Fruit fly (Drosophila melanogaster) whole organism, embryonic: ENCODE results near the gene ssp7.

ENCODE experiments used
- Atf3 ChIP-seq: fragments of 200-800 bp; sonication (Bioruptor generic); optimal IDR thresholded peaks from 3 replicates; lab custom pipeline; 2016; ENCODE audit warnings: missing biosample characterization, missing genetic modification characterization
- CG15514 ChIP-seq: fragments of 200-800 bp; sonication (Bioruptor generic); optimal IDR thresholded peaks from 3 replicates; lab custom pipeline; 2017; ENCODE audit warnings: missing biosample characterization, missing genetic modification characterization, mild to moderate bottlenecking, moderate library complexity, missing genetic modification reagents
- CG4360 ChIP-seq: fragments of 200-800 bp; sonication (Bioruptor generic); IDR thresholded peaks from 2 replicates; pipeline ENCODE4 v1.3.6; 2022; ENCODE audit warnings: missing biosample characterization, missing genetic modification characterization
- CG43689 ChIP-seq: fragments of 200-800 bp; sonication (Bioruptor generic); IDR thresholded peaks from 2 replicates; pipeline ENCODE4 v1.3.6; 2022; ENCODE audit warnings: missing biosample characterization, missing genetic modification characterization
- CG4404 ChIP-seq: fragments of 200-800 bp; sonication (Bioruptor generic); IDR thresholded peaks from 2 replicates; pipeline ENCODE4 v1.3.6; 2022; ENCODE audit warnings: missing biosample characterization, missing genetic modification characterization
- Drgx ChIP-seq: fragments of 200-800 bp; sonication (Bioruptor generic); IDR thresholded peaks from 2 replicates; pipeline ENCODE4 v1.3.6; 2022; ENCODE audit warnings: missing biosample characterization, missing genetic modification characterization
- Optix ChIP-seq: fragments of 200-800 bp; sonication (Bioruptor generic); IDR thresholded peaks from 3 replicates; pipeline ENCODE4 v1.3.6; 2022; ENCODE audit warnings: missing biosample characterization, missing genetic modification characterization
- ab ChIP-seq: fragments of 200-800 bp; sonication (Bioruptor generic); optimal IDR thresholded peaks from 2 replicates; lab custom pipeline; 2016; ENCODE audit warnings: missing biosample characterization, missing genetic modification characterization
- emc ChIP-seq: fragments of 200-800 bp; sonication (Bioruptor generic); optimal IDR thresholded peaks from 2 replicates; lab custom pipeline; 2016; ENCODE audit warnings: missing biosample characterization, missing genetic modification characterization
- gfzf ChIP-seq: fragments of 200-800 bp; sonication (Bioruptor generic); optimal IDR thresholded peaks from 2 replicates; lab custom pipeline; 2016; ENCODE audit warnings: missing biosample characterization, mild to moderate bottlenecking, missing genetic modification characterization, moderate library complexity
- grn ChIP-seq: fragments of 200-800 bp; sonication (Bioruptor generic); optimal IDR thresholded peaks from 3 replicates; lab custom pipeline; 2017; ENCODE audit warnings: missing biosample characterization, missing genetic modification characterization
- pfk ChIP-seq: fragments of 200-800 bp; sonication (Bioruptor generic); optimal IDR thresholded peaks from 2 replicates; lab custom pipeline; 2018; ENCODE audit warnings: missing biosample characterization, mild to moderate bottlenecking, missing genetic modification characterization, moderate library complexity
- sug ChIP-seq: fragments of 200-800 bp; optimal IDR thresholded peaks from 2 replicates; lab custom pipeline; 2019; ENCODE audit warnings: missing biosample characterization, mild to moderate bottlenecking, missing genetic modification characterization, moderate library complexity

DNA sequence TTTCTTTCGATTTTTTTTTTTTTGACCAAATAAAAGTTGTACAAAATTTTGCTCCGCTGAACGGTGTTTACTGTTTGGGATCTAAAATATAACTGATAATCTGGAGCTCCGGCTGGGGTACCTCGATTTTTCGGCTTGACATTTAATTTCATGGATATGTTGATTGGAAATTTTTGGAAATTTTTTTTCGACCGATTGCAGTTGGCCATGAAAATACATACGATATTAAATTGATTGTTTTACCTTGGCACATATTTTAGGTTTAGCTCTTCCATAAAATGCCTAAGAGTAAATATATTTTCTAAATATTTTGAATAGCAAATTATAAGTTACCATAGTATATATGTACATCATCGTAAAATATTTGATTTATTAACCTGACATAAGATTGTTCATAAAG is 30.5 kb upstream of the ssp7 start, which contains the start of gene CG1394:
- TF ChIP-seq CG43689 (GFP tag; lab: Robert Waterston, UW) = no peak
- TF ChIP-seq CG4404 (GFP tag; lab: Robert Waterston, UW) = no peak
- no peak for TF ChIP-seq Drgx
- TF ChIP-seq CG15514 (GFP tag; lab: Kevin White, UChicago) = no peak
- TF ChIP-seq gfzf (GFP tag; lab: Kevin White, UChicago) = no peak
- TF ChIP-seq CG4360 (GFP tag; lab: Robert Waterston, UW) = no peak
- TF ChIP-seq pfk = no peak
- no peak for TF ChIP-seq Optix (GFP tag; lab: Robert Waterston, UW)
- no peak for TF ChIP-seq Atf3 (GFP tag; lab: Kevin White, UChicago)
- TF ChIP-seq grn (GFP tag; lab: Kevin White, UChicago) = no peak
- no peak for TF ChIP-seq sug
- TF ChIP-seq emc (GFP tag; lab: Kevin White, UChicago) = no peak
- TF ChIP-seq ab (GFP tag; lab: Kevin White, UChicago) = no peak
